Worm (Caenorhabditis elegans): ENCODE results near the gene srd-33.
"Not testable (repeated sequence)": the region's sequence is repeated elsewhere in the genome, so short reads cannot be mapped to it uniquely, and the experiment has no call there.

Gene srd-33

DNA sequence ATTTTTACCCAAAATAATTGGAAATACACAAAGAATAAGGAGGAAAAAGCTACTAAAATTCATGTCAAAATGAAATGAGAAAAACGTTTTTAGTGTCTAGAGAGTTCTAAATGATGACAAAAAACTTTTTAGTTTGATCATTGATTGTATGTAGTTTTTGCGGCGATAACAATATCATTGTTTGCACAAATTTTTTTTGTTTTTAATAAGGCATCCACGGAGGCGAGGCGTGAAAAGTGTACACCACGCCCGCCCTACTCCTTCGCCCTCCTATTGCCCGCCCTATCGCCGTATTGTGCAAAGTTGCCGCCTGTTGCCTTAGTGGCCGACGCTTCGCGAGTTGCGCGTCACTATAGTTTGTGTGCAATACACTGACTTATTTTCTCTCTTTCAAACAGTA lies 27.9 kb downstream of the srd-33 start, which contains the start of gene ugt-10:
ugt-10 (minus strand) TSS at position 101 of the 400 bp plus-strand sequence.
- not testable (repeated sequence) for TF ChIP-seq zip-5 (tag; optimal IDR thresholded peaks at IDR 0.05); unc-3 (GFP tag; conservative IDR thresholded peaks at IDR 0.05); unc-3 (tag; optimal IDR thresholded peaks at IDR 0.05); ceh-30 (tag; optimal IDR thresholded peaks at IDR 0.05)

DNA sequence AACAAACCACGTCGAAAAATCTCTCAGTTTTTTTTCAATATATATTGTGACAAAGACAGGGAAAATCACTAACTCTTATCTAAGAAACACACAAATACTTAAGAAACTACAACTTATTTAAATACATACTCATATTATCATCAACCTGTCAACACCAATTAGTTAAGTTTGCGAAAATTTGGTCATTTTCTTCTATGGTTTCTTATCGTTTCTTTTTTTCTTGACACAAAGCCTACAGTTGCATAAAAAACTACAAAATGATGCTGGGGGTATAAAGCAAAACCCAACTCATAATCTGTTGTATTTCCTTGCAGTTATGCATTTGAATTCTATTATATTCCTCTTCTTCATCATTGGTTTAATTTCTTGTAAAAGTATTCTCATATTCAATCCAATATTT lies 29.0 kb downstream of the srd-33 start, which contains the start of gene ugt-67:
ugt-67 (plus strand) TSS at position 301 of the 400 bp plus-strand sequence.
- no peak for TF ChIP-seq ceh-22 (tag; optimal IDR thresholded peaks at IDR 0.05)
- no peak for TF ChIP-seq lim-6 (tag; optimal IDR thresholded peaks at IDR 0.05)

DNA sequence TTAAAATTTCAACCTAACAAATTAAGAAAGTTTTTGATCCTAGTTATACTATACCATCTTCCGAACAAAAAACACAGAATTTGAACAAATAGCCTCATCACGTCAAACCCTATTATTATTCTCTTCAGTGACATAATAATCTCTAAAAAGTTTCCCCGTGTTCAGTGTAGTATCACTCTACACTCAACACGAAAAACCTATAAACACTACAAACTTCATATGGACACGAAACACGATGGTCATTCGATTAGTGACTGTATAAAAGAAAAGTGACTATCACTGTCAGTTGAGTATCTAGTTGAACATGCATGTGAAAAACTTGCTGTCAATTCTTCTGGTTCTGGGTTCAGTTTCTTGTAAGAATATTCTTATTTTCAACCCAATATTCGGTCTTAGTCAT lies 31.6 kb downstream of the srd-33 start, which contains the start of gene ugt-8:
ugt-8 (plus strand) TSS at position 235 of the 400 bp plus-strand sequence.
- TF ChIP-seq Y22D7AL.16 (tag; optimal IDR thresholded peaks at IDR 0.05): no peak
- no peak for TF ChIP-seq hlh-15 (tag; optimal IDR thresholded peaks at IDR 0.05)
- TF ChIP-seq ceh-9 (tag; optimal IDR thresholded peaks at IDR 0.05): no peak
- no peak for TF ChIP-seq fkh-10 (GFP tag; optimal IDR thresholded peaks at IDR 0.05)
- TF ChIP-seq unc-42 (tag; optimal IDR thresholded peaks at IDR 0.05): no peak
- no peak for TF ChIP-seq ceh-18 (tag; optimal IDR thresholded peaks at IDR 0.05)
- no peak for TF ChIP-seq ceh-19 (GFP tag; optimal IDR thresholded peaks at IDR 0.05)
- no peak for TF ChIP-seq che-1 (tag; optimal IDR thresholded peaks at IDR 0.05)
- no peak for TF ChIP-seq npax-4 (tag; optimal IDR thresholded peaks at IDR 0.05)
- no peak for TF ChIP-seq elt-4 (tag; optimal IDR thresholded peaks at IDR 0.05)
- TF ChIP-seq fkh-6 (tag; optimal IDR thresholded peaks at IDR 0.05): no peak

DNA sequence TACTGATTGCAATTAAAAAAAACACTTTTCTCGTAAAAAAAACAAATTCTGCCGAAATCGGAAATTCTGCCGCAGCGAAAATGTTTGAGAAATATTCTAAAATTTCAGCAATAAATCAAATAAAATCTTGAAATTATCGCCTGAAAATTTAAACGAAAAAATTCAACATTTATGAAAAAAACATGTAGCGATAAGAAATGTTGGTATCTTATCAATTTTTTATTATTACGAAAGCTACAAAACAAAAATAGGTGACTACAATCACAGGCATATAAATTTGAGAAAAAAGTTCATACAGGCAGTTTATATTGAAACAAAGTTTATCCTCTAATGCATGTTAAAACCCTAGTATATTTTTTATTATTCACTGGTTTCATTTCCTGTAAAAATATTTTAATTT lies 33.9 kb downstream of the srd-33 start, which contains the start of gene ugt-14:
ugt-14 (plus strand) TSS at position 301 of the 400 bp plus-strand sequence.
- no peak for TF ChIP-seq tbx-7 (tag; optimal IDR thresholded peaks at IDR 0.05)
- TF ChIP-seq nhr-232 (tag; optimal IDR thresholded peaks at IDR 0.05): no peak
- TF ChIP-seq elt-2 (tag; optimal IDR thresholded peaks at IDR 0.05): no peak
- TF ChIP-seq ceh-6 (GFP tag; optimal IDR thresholded peaks at IDR 0.05): no peak
- TF ChIP-seq dmd-4 (tag; optimal IDR thresholded peaks at IDR 0.05; ENCODE audit: borderline replicate concordance): no peak
- no peak for TF ChIP-seq pha-4 (tag; optimal IDR thresholded peaks at IDR 0.05)
- no peak for TF ChIP-seq odd-2 (tag; optimal IDR thresholded peaks at IDR 0.05)
- no peak for TF ChIP-seq ets-4 (tag; optimal IDR thresholded peaks at IDR 0.05)

DNA sequence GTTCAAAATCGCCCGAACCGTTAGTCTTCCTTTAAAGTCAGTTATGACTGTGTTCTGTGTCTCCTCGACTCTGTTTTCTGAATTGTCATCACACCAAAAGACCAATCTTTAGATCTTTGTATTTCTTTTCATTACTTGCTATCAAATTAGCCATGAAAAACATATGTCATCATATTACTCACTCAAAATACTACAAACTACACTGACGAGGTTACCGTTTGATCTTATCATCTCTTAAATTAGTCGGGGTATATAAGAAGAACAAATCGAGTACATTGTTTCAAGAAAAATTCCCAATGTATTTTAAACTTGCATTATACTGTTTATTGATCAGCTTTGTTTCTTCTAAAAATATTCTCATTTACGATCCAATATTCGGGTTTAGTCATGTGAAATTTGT lies 36.5 kb downstream of the srd-33 start, which contains the start of gene ugt-13:
ugt-13 (plus strand) TSS at position 294 of the 400 bp plus-strand sequence.
- TF ChIP-seq ref-2 (tag; optimal IDR thresholded peaks at IDR 0.05) (no peak), odd-2 (tag; optimal IDR thresholded peaks at IDR 0.05) (no peak), pax-1 (tag; optimal IDR thresholded peaks at IDR 0.05) (no peak), ceh-2 (tag; optimal IDR thresholded peaks at IDR 0.05) (no peak), ceh-24 (tag; optimal IDR thresholded peaks at IDR 0.05) (no peak), fax-1 (tag; optimal IDR thresholded peaks at IDR 0.05) (no peak), ama-1 (optimal IDR thresholded peaks at IDR 0.05) (no peak), C08G9.2 (tag; optimal IDR thresholded peaks at IDR 0.05) (no peak)

DNA sequence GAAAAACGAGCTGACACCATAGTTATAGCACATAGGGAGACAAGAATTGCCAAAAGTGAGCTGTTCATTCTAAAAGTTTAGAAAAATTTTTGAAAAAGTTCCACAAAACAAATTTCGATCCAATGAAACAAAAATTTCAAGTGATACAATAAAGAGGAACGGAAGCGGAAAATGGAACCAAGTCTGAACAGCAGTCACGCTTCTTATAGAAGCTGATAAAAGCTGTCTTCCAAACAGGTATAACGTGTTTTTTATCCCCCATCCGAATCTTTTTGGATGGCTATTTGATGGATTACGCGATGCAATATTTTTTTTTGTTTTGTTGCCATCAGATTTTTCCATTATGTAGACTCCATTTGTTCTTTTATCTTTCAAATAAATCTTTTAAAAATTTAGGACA lies 40.2 kb downstream of the srd-33 start, which contains the start of gene H23N18.5:
H23N18.5 (minus strand) TSS at position 69 of the 400 bp plus-strand sequence.
- TF ChIP-seq ceh-9 (tag; optimal IDR thresholded peaks at IDR 0.05) (no peak), ceh-14 (tag; optimal IDR thresholded peaks at IDR 0.05) (no peak), C38D4.7 (GFP tag; optimal IDR thresholded peaks at IDR 0.05) (no peak), hlh-8 (tag; optimal IDR thresholded peaks at IDR 0.05) (no peak)

Data from whole organism, late embryonic.